Worm (Caenorhabditis elegans) whole organism, young adult: ENCODE data around the gene F23F1.6.

Experiments used
- B0019.2 ChIP-seq: fragments of 200-800 bp; sonication (Bioruptor generic); conservative IDR thresholded peaks from 2 replicates; pipeline ENCODE4 v1.3.6; 2022; ENCODE audit warnings: missing genetic modification reagents, missing genetic modification characterization, missing compliant biosample characterization
- B0336.3 ChIP-seq: fragments of 200-800 bp; sonication (Bioruptor generic); IDR thresholded peaks from 2 replicates; pipeline ENCODE4 v1.3.6; 2022; ENCODE audit warnings: missing genetic modification characterization, missing compliant biosample characterization
- C06A6.2 ChIP-seq: fragments of 200-800 bp; sonication (Bioruptor generic); conservative IDR thresholded peaks from 2 replicates; pipeline ENCODE4 v1.3.6; 2022; ENCODE audit warnings: missing genetic modification characterization, missing compliant biosample characterization
- D2030.7 ChIP-seq: fragments of 200-800 bp; sonication (Bioruptor generic); IDR thresholded peaks from 2 replicates; pipeline ENCODE4 v1.3.6; 2022; ENCODE audit warnings: missing genetic modification reagents, missing genetic modification characterization, missing compliant biosample characterization
- F10E7.11 ChIP-seq: sonication (generic microtip); optimal IDR thresholded peaks from 2 replicates; lab custom pipeline; 2017; ENCODE audit warnings: mild to moderate bottlenecking, missing genetic modification characterization, moderate library complexity, missing compliant biosample characterization
- F22D6.2 ChIP-seq: sonication (generic microtip); optimal IDR thresholded peaks from 2 replicates; lab custom pipeline; 2016; ENCODE audit warnings: mild to moderate bottlenecking, missing genetic modification characterization, missing compliant biosample characterization
- F33H1.4 ChIP-seq: fragments of 200-800 bp; sonication (Bioruptor generic); IDR thresholded peaks from 2 replicates; pipeline ENCODE4 v1.3.6; 2022; ENCODE audit warnings: missing genetic modification reagents, missing genetic modification characterization, missing compliant biosample characterization
- F39B2.1 ChIP-seq: fragments of 200-800 bp; sonication (Bioruptor generic); IDR thresholded peaks from 2 replicates; pipeline ENCODE4 v1.3.6; 2022; ENCODE audit warnings: missing genetic modification reagents, missing genetic modification characterization, missing compliant biosample characterization
- K12H6.12 ChIP-seq: fragments of 200-800 bp; sonication (Bioruptor generic); optimal IDR thresholded peaks from 2 replicates; lab custom pipeline; 2018; ENCODE audit warnings: mild to moderate bottlenecking, missing genetic modification characterization, missing compliant biosample characterization
- T07F8.4 ChIP-seq: sonication (generic microtip); optimal IDR thresholded peaks from 2 replicates; lab custom pipeline; 2016; ENCODE audit warnings: mild to moderate bottlenecking, missing genetic modification characterization, moderate library complexity, missing compliant biosample characterization
- Y56A3A.18 ChIP-seq: fragments of 200-800 bp; sonication (Bioruptor generic); IDR thresholded peaks from 2 replicates; pipeline ENCODE4 v1.3.6; 2022; ENCODE audit warnings: missing genetic modification reagents, missing genetic modification characterization, missing compliant biosample characterization
- Y67H2A.10 ChIP-seq: fragments of 200-800 bp; sonication (Bioruptor generic); conservative IDR thresholded peaks from 2 replicates; pipeline ENCODE4 v1.3.6; 2022; ENCODE audit warnings: missing genetic modification reagents, missing genetic modification characterization, missing compliant biosample characterization
- Y79H2A.3 ChIP-seq: fragments of 200-800 bp; sonication (Bioruptor generic); conservative IDR thresholded peaks from 2 replicates; pipeline ENCODE4 v1.3.6; 2022; ENCODE audit warnings: missing genetic modification reagents, missing genetic modification characterization, missing compliant biosample characterization
- akir-1 ChIP-seq: fragments of 200-800 bp; sonication (Bioruptor generic); optimal IDR thresholded peaks from 2 replicates; lab custom pipeline; 2018; ENCODE audit warnings: mild to moderate bottlenecking, missing genetic modification characterization, moderate library complexity, missing compliant biosample characterization
- aptf-2 ChIP-seq: fragments of 200-800 bp; sonication (Bioruptor generic); conservative IDR thresholded peaks from 2 replicates; pipeline ENCODE4 v1.3.6; 2022; ENCODE audit warnings: missing genetic modification reagents, missing genetic modification characterization, missing compliant biosample characterization
- athp-1 ChIP-seq: sonication (generic microtip); optimal IDR thresholded peaks from 2 replicates; lab custom pipeline; 2017; ENCODE audit warnings: mild to moderate bottlenecking, missing genetic modification characterization, missing compliant biosample characterization
- chd-7 ChIP-seq: sonication (generic microtip); optimal IDR thresholded peaks from 2 replicates; lab custom pipeline; 2016; ENCODE audit warnings: mild to moderate bottlenecking, missing genetic modification characterization, moderate library complexity, missing compliant biosample characterization
- die-1 ChIP-seq: sonication (generic microtip); optimal IDR thresholded peaks from 2 replicates; lab custom pipeline; 2016; ENCODE audit warnings: missing genotype, mild to moderate bottlenecking, missing genetic modification characterization, missing compliant biosample characterization
- dox-1 ChIP-seq: fragments of 200-800 bp; sonication (Bioruptor generic); IDR thresholded peaks from 2 replicates; pipeline ENCODE4 v1.3.6; 2022; ENCODE audit warnings: missing genetic modification reagents, missing genetic modification characterization, missing compliant biosample characterization
- dpl-1 ChIP-seq: fragments of 150-350 bp; optimal IDR thresholded peaks from 2 replicates; lab custom pipeline; 2014; ENCODE audit warnings: missing biosample characterization, missing genetic modification reagents, missing genetic modification characterization
- egl-18 ChIP-seq: fragments of 200-800 bp; sonication (Bioruptor generic); IDR thresholded peaks from 2 replicates; pipeline ENCODE4 v1.3.6; 2022; ENCODE audit warnings: missing genetic modification reagents, missing genetic modification characterization, missing compliant biosample characterization
- ets-4 ChIP-seq: fragments of 200-800 bp; sonication (Bioruptor generic); optimal IDR thresholded peaks from 2 replicates; lab custom pipeline; 2018; ENCODE audit warnings: mild to moderate bottlenecking, missing genetic modification characterization, missing compliant biosample characterization
- hlh-12 ChIP-seq: sonication (generic microtip); optimal IDR thresholded peaks from 2 replicates; lab custom pipeline; 2016; ENCODE audit warnings: missing genetic modification characterization, missing compliant biosample characterization
- hlh-26 ChIP-seq: fragments of 200-800 bp; sonication (Bioruptor generic); conservative IDR thresholded peaks from 2 replicates; pipeline ENCODE4 v1.3.6; 2022; ENCODE audit warnings: missing genetic modification reagents, missing genetic modification characterization, missing compliant biosample characterization
- hmg-20 ChIP-seq: fragments of 200-800 bp; sonication (Bioruptor generic); IDR thresholded peaks from 2 replicates; pipeline ENCODE4 v1.3.6; 2022; ENCODE audit warnings: missing genetic modification reagents, missing genetic modification characterization, missing compliant biosample characterization
- hsf-1 ChIP-seq: fragments of 200-800 bp; sonication (Bioruptor generic); IDR thresholded peaks from 2 replicates; pipeline ENCODE4 v1.3.6; 2022; ENCODE audit warnings: missing genetic modification reagents, missing genetic modification characterization, missing compliant biosample characterization
- let-607 ChIP-seq, 2 experiments: fragments of 200-800 bp in 1 of 2; sonication (Bioruptor generic) in 1 of 2; sonication (generic microtip) in 1 of 2; optimal IDR thresholded peaks; 2 replicates each; lab custom pipeline; 2016 to 2018; ENCODE audit warnings: mild to moderate bottlenecking in 2 of 2, missing compliant biosample characterization in 2 of 2, missing genetic modification characterization in 2 of 2, moderate library complexity in 2 of 2, missing genotype in 1 of 2
- lin-40 ChIP-seq: sonication (generic microtip); optimal IDR thresholded peaks from 2 replicates; lab custom pipeline; 2016; ENCODE audit warnings: missing genetic modification characterization, mild to moderate bottlenecking, missing compliant biosample characterization, missing genotype, missing genetic modification reagents
- lin-54 ChIP-seq: fragments of 200-800 bp; sonication (Bioruptor generic); optimal IDR thresholded peaks from 2 replicates; lab custom pipeline; 2018; ENCODE audit warnings: mild to moderate bottlenecking, missing genetic modification characterization, missing compliant biosample characterization
- lir-1 ChIP-seq: fragments of 200-800 bp; sonication (Bioruptor generic); conservative IDR thresholded peaks from 2 replicates; pipeline ENCODE4 v1.3.6; 2022; ENCODE audit warnings: missing genetic modification reagents, missing genetic modification characterization, missing compliant biosample characterization
- lsl-1 ChIP-seq: fragments of 200-800 bp; sonication (Bioruptor generic); optimal IDR thresholded peaks from 2 replicates; lab custom pipeline; 2018; ENCODE audit warnings: mild to moderate bottlenecking, missing genetic modification characterization, moderate library complexity, missing compliant biosample characterization
- mcd-1 ChIP-seq: fragments of 200-800 bp; sonication (Bioruptor generic); IDR thresholded peaks from 2 replicates; pipeline ENCODE4 v1.3.6; 2022; ENCODE audit warnings: missing genetic modification reagents, missing genetic modification characterization, missing compliant biosample characterization
- mes-4 ChIP-seq: sonication (generic microtip); optimal IDR thresholded peaks from 2 replicates; lab custom pipeline; 2016; ENCODE audit warnings: missing genotype, missing genetic modification characterization, missing compliant biosample characterization
- nhr-120 ChIP-seq: fragments of 200-800 bp; sonication (Bioruptor generic); IDR thresholded peaks from 2 replicates; pipeline ENCODE4 v1.3.6; 2022; ENCODE audit warnings: missing genetic modification characterization, missing compliant biosample characterization
- nhr-179 ChIP-seq: sonication (generic microtip); optimal IDR thresholded peaks from 2 replicates; lab custom pipeline; 2016; ENCODE audit warnings: mild to moderate bottlenecking, missing genetic modification characterization, missing compliant biosample characterization
- nhr-27 ChIP-seq: fragments of 200-800 bp; sonication (Bioruptor generic); optimal IDR thresholded peaks from 2 replicates; lab custom pipeline; 2018; ENCODE audit warnings: mild to moderate bottlenecking, missing genetic modification characterization, moderate library complexity, missing compliant biosample characterization
- pbrm-1 ChIP-seq: fragments of 200-800 bp; sonication (Bioruptor generic); IDR thresholded peaks from 2 replicates; pipeline ENCODE4 v1.3.6; 2022; ENCODE audit warnings: missing genetic modification reagents, missing genetic modification characterization, missing compliant biosample characterization
- rec-8 ChIP-seq, 2 experiments: sonication (generic microtip); optimal IDR thresholded peaks; 2 replicates each; lab custom pipeline; 2016; ENCODE audit warnings: mild to moderate bottlenecking in 2 of 2, missing genetic modification characterization in 2 of 2, missing genetic modification reagents in 2 of 2, missing genotype in 2 of 2, missing biosample characterization in 1 of 2, missing compliant biosample characterization in 1 of 2, moderate library complexity in 1 of 2
- rpc-1 ChIP-seq, 2 experiments: fragments of 150-350 bp in 1 of 2; sonication (generic microtip) in 1 of 2; optimal IDR thresholded peaks; 2 replicates each; lab custom pipeline; 2014 to 2018; ENCODE audit warnings: missing biosample characterization in 1 of 2, missing genetic modification characterization in 1 of 2, missing genetic modification reagents in 1 of 2, missing genotype in 1 of 2
- snpc-1.3 ChIP-seq: sonication (generic microtip); optimal IDR thresholded peaks from 2 replicates; lab custom pipeline; 2017; ENCODE audit warnings: missing genetic modification characterization, mild to moderate bottlenecking, missing compliant biosample characterization, antibody characterized with exemption, moderate library complexity, missing genotype, missing genetic modification reagents; ENCODE audit not compliant: insufficient read depth
- snpc-4 ChIP-seq, 5 experiments: fragments of 150-350 bp in 1 of 5; sonication (generic microtip) in 4 of 5; optimal IDR thresholded peaks; 2 replicates each; lab custom pipeline; 2014 to 2018; ENCODE audit warnings: missing genetic modification characterization in 5 of 5, missing biosample characterization in 3 of 5, antibody characterized with exemption in 2 of 5, mild to moderate bottlenecking in 2 of 5, missing compliant biosample characterization in 2 of 5, missing genotype in 2 of 5, moderate library complexity in 2 of 5, missing genetic modification reagents in 1 of 5
- somi-1 ChIP-seq: fragments of 200-800 bp; sonication (Bioruptor generic); optimal IDR thresholded peaks from 2 replicates; lab custom pipeline; 2018; ENCODE audit warnings: mild to moderate bottlenecking, missing genetic modification characterization, missing compliant biosample characterization
- sptf-2 ChIP-seq: fragments of 200-800 bp; sonication (Bioruptor generic); optimal IDR thresholded peaks from 2 replicates; lab custom pipeline; 2018; ENCODE audit warnings: mild to moderate bottlenecking, missing genetic modification characterization, missing compliant biosample characterization
- tlf-1 ChIP-seq: fragments of 200-800 bp; sonication (Bioruptor generic); optimal IDR thresholded peaks from 2 replicates; lab custom pipeline; 2018; ENCODE audit warnings: mild to moderate bottlenecking, missing genetic modification characterization, missing compliant biosample characterization
- xnd-1 ChIP-seq: sonication (generic microtip); optimal IDR thresholded peaks from 2 replicates; lab custom pipeline; 2016; ENCODE audit warnings: missing genotype, missing genetic modification reagents, missing genetic modification characterization, missing compliant biosample characterization
- zim-3 ChIP-seq: sonication (generic microtip); optimal IDR thresholded peaks from 2 replicates; lab custom pipeline; 2017; ENCODE audit warnings: mild to moderate bottlenecking, missing genetic modification characterization, moderate library complexity, missing compliant biosample characterization
- ztf-18 ChIP-seq: sonication (generic microtip); optimal IDR thresholded peaks from 2 replicates; lab custom pipeline; 2016; ENCODE audit warnings: missing genotype, mild to moderate bottlenecking, missing genetic modification characterization, missing compliant biosample characterization
- ztf-26 ChIP-seq: sonication (generic microtip); optimal IDR thresholded peaks from 2 replicates; lab custom pipeline; 2017; ENCODE audit warnings: missing genetic modification characterization, missing compliant biosample characterization

The F23F1.6 gene

ce11 chrII:18787-19186 is 18.3 kb downstream of the F23F1.6 start (continued):
- TF ChIP-seq aptf-2 (GFP tag; lab: Robert Waterston, UW) (no peak), athp-1 (no peak), xnd-1 (tag; lab: Kevin White, UChicago) (no peak), tlf-1 (GFP tag; lab: Kevin White, UChicago) (no peak), F33H1.4 (GFP tag; lab: Robert Waterston, UW) (no peak), rpc-1 (optimal IDR thresholded peaks at IDR 0.05; lab: Kevin White, UChicago) (no peak), rpc-1 (tag; optimal IDR thresholded peaks at IDR 0.05; lab: Kevin White, UChicago) (no peak), F39B2.1 (no peak), die-1 (tag; lab: Kevin White, UChicago) (no peak), hlh-12 (tag; lab: Kevin White, UChicago) (no peak), mcd-1 (GFP tag; lab: Robert Waterston, UW) (peak; percentile 67), B0336.3 (GFP tag; lab: Robert Waterston, UW) (peak; percentile 55; the same call in 1 of the 2 replicates), lin-40 (tag; lab: Kevin White, UChicago) (peak; percentile 81), Y56A3A.18 (no peak), pbrm-1 (GFP tag; lab: Robert Waterston, UW) (peak; percentile 42; the same call in 1 of the 2 replicates), rec-8 (tag; optimal IDR thresholded peaks at IDR 0.05; lab: Kevin White, UChicago) (no peak), hsf-1 (no peak), lir-1 (GFP tag; lab: Robert Waterston, UW) (0 out of 2 replicates have a peak, but pooled peaks have one; percentile 21), zim-3 (tag; lab: Kevin White, UChicago) (no peak), akir-1 (GFP tag; lab: Kevin White, UChicago) (no peak), lin-54 (no peak), ets-4 (GFP tag; lab: Kevin White, UChicago) (no peak), C06A6.2 (GFP tag; lab: Robert Waterston, UW) (0 out of 2 replicates have a peak, but pooled peaks have one; percentile 36), sptf-2 (no peak), somi-1 (GFP tag; lab: Kevin White, UChicago) (peak; percentile 17), snpc-4 (GFP tag; optimal IDR thresholded peaks at IDR 0.05; lab: Kevin White, UChicago) (no peak), snpc-4 (tag; optimal IDR thresholded peaks at IDR 0.05; lab: Kevin White, UChicago) (peak in 1 of 4 experiments; percentile 40), lsl-1 (GFP tag; lab: Kevin White, UChicago) (no peak), F10E7.11 (tag; lab: Kevin White, UChicago) (no peak), Y67H2A.10 (no peak), ztf-26 (peak; percentile 50), Y79H2A.3 (GFP tag; lab: Robert Waterston, UW) (no peak), dpl-1 (no peak), let-607 (tag; optimal IDR thresholded peaks at IDR 0.05; lab: Kevin White, UChicago) (peak; percentile 89 to 93), ztf-18 (peak; percentile 82), nhr-179 (no peak), hmg-20 (GFP tag; lab: Robert Waterston, UW) (no peak), B0019.2 (GFP tag; lab: Robert Waterston, UW) (no peak), F22D6.2 (no peak), snpc-1.3 (tag; lab: Kevin White, UChicago) (no peak), mes-4 (tag; lab: Kevin White, UChicago) (no peak), hlh-26 (GFP tag; lab: Robert Waterston, UW) (no peak), nhr-27 (no peak), nhr-120 (no peak), chd-7 (tag; lab: Kevin White, UChicago) (peak; percentile 12), K12H6.12 (tag; lab: Kevin White, UChicago) (peak; percentile 73), D2030.7 (no peak), egl-18 (no peak), dox-1 (GFP tag; lab: Robert Waterston, UW) (peak; percentile 79), T07F8.4 (tag; lab: Kevin White, UChicago) (no peak)
